Fruit fly (Drosophila melanogaster): ENCODE results near the gene gnu.

gnu gene

dm6 chr3L:14761837-14762785 lies 41.0 kb downstream of the gnu start, which contains the start of the genes Tsen34 and Mgat4a (continued):
- TF ChIP-seq klu (GFP tag; IDR thresholded peaks at IDR 0.05): no peak
- peak; percentile 71 for TF ChIP-seq CG2116 (GFP tag; optimal IDR thresholded peaks at IDR 0.05)
- TF ChIP-seq CG7372 (GFP tag; IDR thresholded peaks at IDR 0.05): 0 out of 2 replicates have a peak, but pooled peaks have one; percentile 15
- TF ChIP-seq B-H2 (GFP tag; optimal IDR thresholded peaks at IDR 0.05): peak; percentile 84
- TF ChIP-seq shn (GFP tag; optimal IDR thresholded peaks at IDR 0.05): no peak
- TF ChIP-seq Rfx (GFP tag; IDR thresholded peaks at IDR 0.05): peak; percentile 78
- no peak for TF ChIP-seq CG4282 (GFP tag; optimal IDR thresholded peaks at IDR 0.05)
- TF ChIP-seq gcm2 (GFP tag; optimal IDR thresholded peaks at IDR 0.05): no peak
- TF ChIP-seq CG7357 (GFP tag; IDR thresholded peaks at IDR 0.05): no peak
- peak; percentile 82 for TF ChIP-seq CG4617 (GFP tag; optimal IDR thresholded peaks at IDR 0.05; ENCODE audit: borderline replicate concordance)
- TF ChIP-seq CG12299 (tag; optimal IDR thresholded peaks at IDR 0.05): no peak
- no peak for TF ChIP-seq CG10565 (GFP tag; optimal IDR thresholded peaks at IDR 0.05)
- no peak for TF ChIP-seq CG8290 (GFP tag; optimal IDR thresholded peaks at IDR 0.05)
- peak in 1 of 2 experiments; percentile 59 for TF ChIP-seq CG8290 (tag; optimal IDR thresholded peaks at IDR 0.05)
- peak; percentile 56; the same call in 1 of the 3 replicates for TF ChIP-seq CG11695 (GFP tag; IDR thresholded peaks at IDR 0.05)
- TF ChIP-seq CG8388 (GFP tag; optimal IDR thresholded peaks at IDR 0.05): peak; percentile 87
- peak; percentile 82 for TF ChIP-seq CG13296 (GFP tag; optimal IDR thresholded peaks at IDR 0.05)
- no peak for TF ChIP-seq dmrt11E (tag; optimal IDR thresholded peaks at IDR 0.05)
- TF ChIP-seq crol (GFP tag; IDR thresholded peaks at IDR 0.05): no peak
- TF ChIP-seq Nf-YB (GFP tag; optimal IDR thresholded peaks at IDR 0.05): no peak
- TF ChIP-seq CG9215 (GFP tag; IDR thresholded peaks at IDR 0.05): no peak; the same call in 1 of the 2 replicates
- TF ChIP-seq CG1603 (tag; optimal IDR thresholded peaks at IDR 0.05): no peak
- no peak for TF ChIP-seq fd64A (GFP tag; optimal IDR thresholded peaks at IDR 0.05)
- TF ChIP-seq gcm (GFP tag; optimal IDR thresholded peaks at IDR 0.05): no peak
- no peak for TF ChIP-seq lbe (GFP tag; optimal IDR thresholded peaks at IDR 0.05)
- TF ChIP-seq nau (GFP tag; optimal IDR thresholded peaks at IDR 0.05): no peak
- TF ChIP-seq z (GFP tag; IDR thresholded peaks at IDR 0.05): no peak
- TF ChIP-seq CoRest (tag; optimal IDR thresholded peaks at IDR 0.05): no peak
- TF ChIP-seq CG17612 (GFP tag; IDR thresholded peaks at IDR 0.05): no peak
- TF ChIP-seq CG3847 (GFP tag; IDR thresholded peaks at IDR 0.05): peak; percentile 16; the same call in 1 of the 2 replicates
- peak in 1 of 2 experiments; percentile 39 for TF ChIP-seq dpn (GFP tag; optimal IDR thresholded peaks at IDR 0.05)
- no peak for TF ChIP-seq Poxn (GFP tag; IDR thresholded peaks at IDR 0.05)
- TF ChIP-seq CG31441 (GFP tag; IDR thresholded peaks at IDR 0.05): no peak
- TF ChIP-seq CG9437 (GFP tag; optimal IDR thresholded peaks at IDR 0.05): no peak
- peak; percentile 95 for TF ChIP-seq pzg (GFP tag; optimal IDR thresholded peaks at IDR 0.05)
- TF ChIP-seq CG7963 (GFP tag; IDR thresholded peaks at IDR 0.05; ENCODE audit: partially characterized antibody): peak; percentile 41; the same call in 2 of the 3 replicates
- TF ChIP-seq CG10543 (GFP tag; optimal IDR thresholded peaks at IDR 0.05): peak; percentile 91
- peak; percentile 22 for TF ChIP-seq CG9817 (tag; optimal IDR thresholded peaks at IDR 0.05)
- TF ChIP-seq br (optimal IDR thresholded peaks at IDR 0.05): no peak
- no peak; the same call in 2 of the 3 replicates for TF ChIP-seq zfh1 (GFP tag; IDR thresholded peaks at IDR 0.05)
- TF ChIP-seq CG7839 (tag; optimal IDR thresholded peaks at IDR 0.05): no peak
- peak; percentile 41; the same call in 1 of the 3 replicates for TF ChIP-seq dysf (GFP tag; IDR thresholded peaks at IDR 0.05)
- TF ChIP-seq CG13624 (GFP tag; optimal IDR thresholded peaks at IDR 0.05): peak; percentile 52
- no peak for TF ChIP-seq da (GFP tag; optimal IDR thresholded peaks at IDR 0.05)
- TF ChIP-seq jing (GFP tag; optimal IDR thresholded peaks at IDR 0.05): no peak
- TF ChIP-seq CG7556 (GFP tag; optimal IDR thresholded peaks at IDR 0.05): no peak
- peak; percentile 68 for TF ChIP-seq Fer2 (tag; optimal IDR thresholded peaks at IDR 0.05)
- no peak for TF ChIP-seq sqz (GFP tag; optimal IDR thresholded peaks at IDR 0.05)
- peak; percentile 46; the same call in 1 of the 3 replicates for TF ChIP-seq CG34224 (GFP tag; IDR thresholded peaks at IDR 0.05; ENCODE audit: partially characterized antibody)

All from whole organism, embryonic.